Worm (Caenorhabditis elegans): ENCODE results near the gene T26A8.3.

ce11 chrIV:8461177-8461576 lies 34.7 kb upstream of the T26A8.3 start:
- TF ChIP-seq ztf-29 (GFP tag; IDR thresholded peaks at IDR 0.05) (no peak), tab-1 (GFP tag; IDR thresholded peaks at IDR 0.05) (no peak), flt-1 (GFP tag; IDR thresholded peaks at IDR 0.05) (no peak), ref-1 (GFP tag; conservative IDR thresholded peaks at IDR 0.05) (no peak)
